Worm (Caenorhabditis elegans) whole organism, mixed stage, embryonic: Measurements from ENCODE around the gene F41G3.3.

Experiments
- elt-1 ChIP-seq: sonication (generic microtip); optimal IDR thresholded peaks from 2 replicates; lab custom pipeline; 2017; ENCODE audit warnings: missing genetic modification characterization, mild to moderate bottlenecking, missing compliant biosample characterization, antibody characterized with exemption, moderate library complexity, borderline replicate concordance; ENCODE audit not compliant: insufficient read depth
- hlh-1 ChIP-seq: fragments of 150-350 bp; optimal IDR thresholded peaks from 2 replicates; lab custom pipeline; 2014; ENCODE audit warnings: missing biosample characterization, missing genetic modification reagents, missing genetic modification characterization
- lin-13 ChIP-seq: fragments of 150-350 bp; optimal IDR thresholded peaks from 2 replicates; lab custom pipeline; 2014; ENCODE audit warnings: missing biosample characterization, missing genetic modification characterization
- mep-1 ChIP-seq: fragments of 150-350 bp; optimal IDR thresholded peaks from 2 replicates; lab custom pipeline; 2017; ENCODE audit warnings: missing biosample characterization, missing genetic modification reagents, missing genetic modification characterization, inconsistent platforms
- nhr-12 ChIP-seq: fragments of 150-350 bp; optimal IDR thresholded peaks from 2 replicates; lab custom pipeline; 2014; ENCODE audit warnings: missing biosample characterization, missing genetic modification characterization
- nhr-76 ChIP-seq: sonication (generic microtip); optimal IDR thresholded peaks from 2 replicates; lab custom pipeline; 2017; ENCODE audit warnings: missing biosample characterization, missing genetic modification characterization
- unc-62 ChIP-seq: fragments of 150-350 bp; optimal IDR thresholded peaks from 2 replicates; lab custom pipeline; 2014; ENCODE audit warnings: missing biosample characterization, missing genetic modification reagents, missing genetic modification characterization

- TF ChIP-seq mep-1 (tag; lab: Kevin White, UChicago) = no peak
- no peak for TF ChIP-seq elt-1 (tag; lab: Kevin White, UChicago)
- TF ChIP-seq nhr-12 (tag; lab: Kevin White, UChicago) = no peak
- TF ChIP-seq lin-13 = no peak
- no peak for TF ChIP-seq unc-62
- TF ChIP-seq nhr-76 (tag; lab: Kevin White, UChicago) = no peak
- no peak for TF ChIP-seq hlh-1 (tag; lab: Kevin White, UChicago)
Measured at ce11 chrII:6749422-6749821, 6.9 kb upstream of the F41G3.3 start, which contains the start of gene F41G3.10.
